Fruit fly (Drosophila melanogaster): ENCODE results near the gene mtg.
A peak's percentile ranks its signal among the peaks of the same experiment; 100 is the strongest.

The mtg gene

dm6 chr3R:8305110-8305509, 54.8 kb downstream of the mtg start, which contains the start of gene Sgt1 (continued):
- TF ChIP-seq B-H1 (GFP tag; IDR thresholded peaks at IDR 0.05) (no peak), CG14965 (GFP tag; optimal IDR thresholded peaks at IDR 0.05; ENCODE audit: borderline replicate concordance) (no peak), tup (GFP tag; optimal IDR thresholded peaks at IDR 0.05) (no peak), lbe (GFP tag; optimal IDR thresholded peaks at IDR 0.05) (no peak), CG9727 (GFP tag; optimal IDR thresholded peaks at IDR 0.05) (no peak), hbn (GFP tag; IDR thresholded peaks at IDR 0.05; ENCODE audit: partially characterized antibody) (peak; percentile 70), inv (GFP tag; IDR thresholded peaks at IDR 0.05; ENCODE audit: partially characterized antibody) (peak; percentile 67), gcm (GFP tag; optimal IDR thresholded peaks at IDR 0.05) (no peak), sr (GFP tag; IDR thresholded peaks at IDR 0.05) (no peak), fru (optimal IDR thresholded peaks at IDR 0.05) (no peak), CG13624 (GFP tag; optimal IDR thresholded peaks at IDR 0.05) (peak; percentile 72), maf-S (GFP tag; optimal IDR thresholded peaks at IDR 0.05) (peak; percentile 52), CG11723 (GFP tag; optimal IDR thresholded peaks at IDR 0.05) (no peak), CG4617 (GFP tag; optimal IDR thresholded peaks at IDR 0.05; ENCODE audit: borderline replicate concordance) (peak; percentile 83), CG6813 (GFP tag; optimal IDR thresholded peaks at IDR 0.05) (no peak), Med (GFP tag) (peak; percentile 96), pnt (GFP tag; optimal IDR thresholded peaks at IDR 0.05) (no peak), Scr (GFP tag; IDR thresholded peaks at IDR 0.05; ENCODE audit: partially characterized antibody) (peak; percentile 75), CG15601 (tag; optimal IDR thresholded peaks at IDR 0.05) (peak; percentile 59), tio (GFP tag; optimal IDR thresholded peaks at IDR 0.05) (no peak), CG17385 (GFP tag; optimal IDR thresholded peaks at IDR 0.05) (no peak), Nf-YC (tag; optimal IDR thresholded peaks at IDR 0.05) (peak; percentile 35), CG1529 (GFP tag; optimal IDR thresholded peaks at IDR 0.05) (no peak), CG8924 (tag; optimal IDR thresholded peaks at IDR 0.05) (peak; percentile 7), yki (optimal IDR thresholded peaks at IDR 0.05) (no peak), lov (optimal IDR thresholded peaks at IDR 0.05) (no peak), lov (GFP tag; IDR thresholded peaks at IDR 0.05) (no peak), NC2α (GFP tag; optimal IDR thresholded peaks at IDR 0.05) (no peak), NK7.1 (GFP tag; optimal IDR thresholded peaks at IDR 0.05) (no peak), pb (GFP tag; optimal IDR thresholded peaks at IDR 0.05) (no peak), CG3065 (GFP tag; optimal IDR thresholded peaks at IDR 0.05) (no peak), her (GFP tag; optimal IDR thresholded peaks at IDR 0.05) (peak; percentile 62), run (tag; optimal IDR thresholded peaks at IDR 0.05) (no peak), CG31365 (tag; optimal IDR thresholded peaks at IDR 0.05) (no peak), Jarid2 (GFP tag; optimal IDR thresholded peaks at IDR 0.05) (no peak), dan (GFP tag; IDR thresholded peaks at IDR 0.05) (no peak), ato (GFP tag; IDR thresholded peaks at IDR 0.05; ENCODE audit: partially characterized antibody) (peak; percentile 99), CG12155 (GFP tag; optimal IDR thresholded peaks at IDR 0.05) (peak; percentile 44), Tbp (GFP tag; optimal IDR thresholded peaks at IDR 0.05) (no peak), CG9215 (GFP tag; IDR thresholded peaks at IDR 0.05) (no peak), lilli (GFP tag; optimal IDR thresholded peaks at IDR 0.05) (peak; percentile 72), Poxn (GFP tag; IDR thresholded peaks at IDR 0.05) (no peak), CG9932 (GFP tag; IDR thresholded peaks at IDR 0.05) (peak; percentile 78), CG13424 (tag; optimal IDR thresholded peaks at IDR 0.05) (peak; percentile 4), Hsf (GFP tag; optimal IDR thresholded peaks at IDR 0.05) (peak; percentile 60), CG4360 (GFP tag; IDR thresholded peaks at IDR 0.05) (no peak), CG11247 (GFP tag; IDR thresholded peaks at IDR 0.05) (peak; percentile 35; the same call in 1 of the 2 replicates), BtbVII (GFP tag; optimal IDR thresholded peaks at IDR 0.05) (no peak), CG4328 (GFP tag; optimal IDR thresholded peaks at IDR 0.05) (peak; percentile 38), crp (GFP tag; optimal IDR thresholded peaks at IDR 0.05) (peak in 1 of 2 experiments; percentile 30), Myb (GFP tag; optimal IDR thresholded peaks at IDR 0.05) (peak; percentile 78), H15 (GFP tag; IDR thresholded peaks at IDR 0.05) (no peak)

Data from whole organism, embryonic.